Worm (Caenorhabditis elegans): ENCODE data around the gene exos-1.
"Not testable (repeated sequence)": the region's sequence is repeated elsewhere in the genome, so short reads cannot be mapped to it uniquely, and the experiment has no call there.

Gene exos-1

DNA sequence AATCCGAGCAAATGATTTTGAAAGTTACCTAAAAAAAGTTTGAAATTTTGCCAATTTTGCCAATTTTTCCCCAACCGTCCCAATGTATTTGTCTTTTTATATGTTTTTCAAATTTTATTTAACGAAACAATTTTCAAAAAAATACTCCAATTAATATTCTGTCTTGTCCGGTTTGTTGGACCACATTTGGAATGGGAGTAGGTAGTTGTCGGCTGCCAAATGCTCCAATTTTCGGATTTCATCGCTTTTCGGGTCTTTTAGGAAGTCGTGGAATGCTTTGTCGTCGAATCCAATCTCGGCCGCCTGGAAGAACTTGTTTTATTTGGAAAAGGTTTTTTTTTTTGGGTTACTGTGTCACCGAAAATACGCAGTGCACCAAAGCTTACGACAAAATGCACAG is 16.3 kb downstream of the exos-1 start:
- TF ChIP-seq ztf-23 (GFP tag; IDR thresholded peaks at IDR 0.05) (no peak), cog-1 (tag; optimal IDR thresholded peaks at IDR 0.05) (no peak), ref-1 (GFP tag; conservative IDR thresholded peaks at IDR 0.05) (no peak), flt-1 (GFP tag; IDR thresholded peaks at IDR 0.05) (no peak), T22C8.4 (GFP tag; IDR thresholded peaks at IDR 0.05) (no peak), med-1 (GFP tag; optimal IDR thresholded peaks at IDR 0.05; ENCODE audit: insufficient read depth) (no peak), ztf-29 (GFP tag; IDR thresholded peaks at IDR 0.05) (no peak), klf-2 (GFP tag; conservative IDR thresholded peaks at IDR 0.05) (no peak), tab-1 (GFP tag; IDR thresholded peaks at IDR 0.05) (no peak)

DNA sequence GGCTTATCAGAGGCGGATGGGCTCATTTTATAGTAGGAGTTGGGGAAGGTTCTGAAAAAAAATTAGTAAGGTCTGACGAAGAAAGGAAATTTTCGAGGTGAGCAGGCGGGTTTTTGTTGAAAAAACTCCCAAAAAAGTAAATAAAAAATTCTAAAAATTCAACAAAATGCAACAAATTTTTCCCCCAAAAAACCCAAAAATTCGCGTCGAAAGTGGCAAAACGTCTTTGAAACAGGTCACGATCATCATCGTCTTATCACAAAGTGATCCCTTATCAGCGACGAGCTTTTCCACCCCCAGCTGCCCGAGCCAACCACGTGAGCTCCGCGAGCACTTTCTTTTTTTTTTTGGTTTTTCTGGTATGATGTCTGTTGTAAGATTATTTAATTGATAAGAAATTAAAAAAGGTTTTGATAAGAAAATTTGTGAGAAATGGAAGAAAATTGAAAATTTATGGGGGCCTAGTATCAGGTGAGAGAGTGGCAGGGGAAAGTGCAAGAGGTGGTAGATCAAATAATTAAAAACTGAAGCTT is 17.7 kb downstream of the exos-1 start, which contains the start of gene Y48A6B.7:
Y48A6B.7 (minus strand) TSS at position 51 of the 533 bp plus-strand sequence.
- TF ChIP-seq med-1 (GFP tag; optimal IDR thresholded peaks at IDR 0.05; ENCODE audit: insufficient read depth) = no peak
- TF ChIP-seq flt-1 (GFP tag; IDR thresholded peaks at IDR 0.05) = no peak
- no peak for TF ChIP-seq T22C8.4 (GFP tag; IDR thresholded peaks at IDR 0.05)
- TF ChIP-seq ref-1 (GFP tag; conservative IDR thresholded peaks at IDR 0.05) = no peak

DNA sequence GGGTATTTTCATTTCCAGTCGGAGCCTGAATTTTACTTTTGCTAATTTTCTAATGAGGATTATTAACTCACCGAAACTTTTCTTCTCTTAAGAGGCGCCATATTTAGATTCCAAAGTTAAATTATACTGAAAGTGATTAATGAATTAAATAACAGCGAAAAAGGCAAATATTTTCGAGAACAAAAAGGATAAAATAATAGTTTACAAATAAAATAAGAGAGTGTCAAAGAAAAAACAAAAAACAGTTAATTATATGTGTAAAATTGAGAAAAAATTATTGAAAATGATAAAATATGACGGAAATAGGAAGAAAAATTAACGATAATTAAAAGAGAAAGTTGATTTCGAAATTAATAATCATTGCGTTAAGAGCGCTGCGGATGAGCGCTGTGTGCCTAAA is 20.5 kb downstream of the exos-1 start, which contains the start of gene Y48A6B.8:
Y48A6B.8 (minus strand) TSS at position 101 of the 400 bp plus-strand sequence.
- not testable (repeated sequence) for TF ChIP-seq med-1 (GFP tag; optimal IDR thresholded peaks at IDR 0.05; ENCODE audit: insufficient read depth); flt-1 (GFP tag; IDR thresholded peaks at IDR 0.05); ref-1 (GFP tag; conservative IDR thresholded peaks at IDR 0.05)

DNA sequence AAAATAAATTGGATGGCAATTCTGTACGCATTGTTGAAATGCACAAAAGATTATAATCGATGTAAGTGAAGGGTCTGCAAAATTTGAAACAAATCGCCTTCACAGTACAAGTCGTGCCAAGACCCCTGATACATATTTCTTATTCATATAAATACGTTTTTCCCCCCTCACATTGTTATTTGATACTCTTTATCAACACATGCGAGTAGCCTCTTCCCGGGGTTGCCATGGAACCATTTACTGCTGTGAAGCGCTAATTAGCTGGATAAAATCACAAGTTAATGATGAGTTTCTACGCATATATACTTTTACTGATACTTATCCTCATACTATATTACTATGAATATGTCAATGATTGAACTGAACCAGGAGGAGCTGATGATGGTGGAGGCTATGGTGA is 22.5 kb downstream of the exos-1 start, which contains the start of gene Y48A6B.14:
Y48A6B.14 (plus strand) TSS at position 301 of the 400 bp plus-strand sequence.
- TF ChIP-seq ztf-29 (GFP tag; IDR thresholded peaks at IDR 0.05) = no peak
- TF ChIP-seq ref-1 (GFP tag; conservative IDR thresholded peaks at IDR 0.05) = no peak
- TF ChIP-seq cog-1 (tag; optimal IDR thresholded peaks at IDR 0.05) = no peak
- TF ChIP-seq klf-2 (GFP tag; conservative IDR thresholded peaks at IDR 0.05) = no peak
- no peak for TF ChIP-seq tab-1 (GFP tag; IDR thresholded peaks at IDR 0.05)
- TF ChIP-seq flt-1 (GFP tag; IDR thresholded peaks at IDR 0.05) = no peak
- TF ChIP-seq T22C8.4 (GFP tag; IDR thresholded peaks at IDR 0.05) = no peak

DNA sequence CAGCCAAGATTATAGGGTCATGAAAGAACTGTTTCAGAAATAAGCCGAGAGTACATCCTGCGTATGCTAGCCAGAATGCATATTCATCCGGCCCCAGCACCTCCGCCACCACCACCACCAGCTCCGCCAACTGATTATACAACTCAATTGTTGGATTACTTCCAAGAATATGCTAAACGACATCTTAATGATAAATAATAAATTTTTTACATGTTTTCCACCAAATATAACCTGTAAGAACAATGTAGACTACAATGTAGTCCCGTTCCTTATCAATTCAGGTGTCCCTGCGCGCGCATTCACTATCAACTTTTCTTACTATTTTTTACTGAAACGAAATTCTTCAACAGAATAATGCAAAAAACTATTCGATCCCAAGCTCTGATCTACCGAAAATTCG is 24.0 kb downstream of the exos-1 start, which contains the start of gene Y48A6B.9:
Y48A6B.9 (plus strand) TSS at position 301 of the 400 bp plus-strand sequence.
- no peak for TF ChIP-seq tab-1 (GFP tag; IDR thresholded peaks at IDR 0.05)
- no peak for TF ChIP-seq klf-2 (GFP tag; conservative IDR thresholded peaks at IDR 0.05)
- no peak for TF ChIP-seq ref-1 (GFP tag; conservative IDR thresholded peaks at IDR 0.05)
- no peak for TF ChIP-seq ztf-23 (GFP tag; IDR thresholded peaks at IDR 0.05)
- no peak for TF ChIP-seq T22C8.4 (GFP tag; IDR thresholded peaks at IDR 0.05)
- TF ChIP-seq flt-1 (GFP tag; IDR thresholded peaks at IDR 0.05) = no peak
- TF ChIP-seq cog-1 (tag; optimal IDR thresholded peaks at IDR 0.05) = no peak
- TF ChIP-seq med-1 (GFP tag; optimal IDR thresholded peaks at IDR 0.05; ENCODE audit: insufficient read depth) = no peak
- TF ChIP-seq ztf-29 (GFP tag; IDR thresholded peaks at IDR 0.05) = no peak

DNA sequence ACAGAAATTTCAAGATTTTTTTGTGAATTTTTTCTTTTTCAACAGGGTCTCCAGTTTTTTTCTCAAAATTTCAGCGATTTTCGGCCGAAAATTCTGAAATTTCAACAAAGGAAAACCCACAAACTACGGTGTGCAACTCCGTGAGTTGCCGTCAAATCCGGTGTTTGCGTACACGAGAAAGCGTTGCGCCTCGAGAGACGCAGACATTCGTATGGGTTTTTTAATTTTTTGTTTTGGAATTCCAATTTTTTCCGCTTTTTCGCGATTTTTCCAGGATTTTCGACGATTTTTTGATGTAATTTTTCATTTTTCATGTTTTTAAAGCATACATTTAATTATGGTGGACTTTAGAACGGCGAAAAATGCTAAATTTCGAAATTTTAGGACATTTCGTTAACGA is 27.3 kb downstream of the exos-1 start:
- peak; percentile 58; the same call in 1 of the 2 replicates for TF ChIP-seq ztf-23 (GFP tag; IDR thresholded peaks at IDR 0.05)
- no peak for TF ChIP-seq cog-1 (tag; optimal IDR thresholded peaks at IDR 0.05)
- peak; percentile 72 for TF ChIP-seq flt-1 (GFP tag; IDR thresholded peaks at IDR 0.05)

DNA sequence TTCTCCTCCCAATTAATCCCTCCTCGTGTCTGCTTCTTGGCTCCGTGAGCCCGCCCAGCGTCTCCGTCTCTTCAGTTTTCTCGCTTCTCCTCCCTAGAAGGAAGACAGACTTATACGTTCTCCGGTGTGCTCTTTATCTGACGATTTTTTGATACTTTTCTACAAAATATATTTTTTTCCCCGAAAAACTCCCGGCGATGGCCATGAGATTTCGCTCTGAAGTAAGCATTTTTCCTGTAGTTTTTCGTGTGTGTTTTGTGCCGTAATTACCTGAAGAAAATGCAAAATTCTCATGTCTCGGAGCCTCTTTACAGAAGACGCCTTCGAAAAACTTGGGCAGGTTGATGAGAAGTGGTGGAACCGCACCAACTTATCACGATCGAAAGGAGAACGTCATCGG is 27.8 kb downstream of the exos-1 start, which contains the start of gene spat-2:
spat-2 (plus strand) TSS at position 301 of the 400 bp plus-strand sequence.
- TF ChIP-seq cog-1 (tag; optimal IDR thresholded peaks at IDR 0.05) (no peak), ref-1 (GFP tag; conservative IDR thresholded peaks at IDR 0.05) (no peak), med-1 (GFP tag; optimal IDR thresholded peaks at IDR 0.05; ENCODE audit: insufficient read depth) (no peak), tab-1 (GFP tag; IDR thresholded peaks at IDR 0.05) (no peak), ztf-23 (GFP tag; IDR thresholded peaks at IDR 0.05) (no peak), klf-2 (GFP tag; conservative IDR thresholded peaks at IDR 0.05) (no peak)

DNA sequence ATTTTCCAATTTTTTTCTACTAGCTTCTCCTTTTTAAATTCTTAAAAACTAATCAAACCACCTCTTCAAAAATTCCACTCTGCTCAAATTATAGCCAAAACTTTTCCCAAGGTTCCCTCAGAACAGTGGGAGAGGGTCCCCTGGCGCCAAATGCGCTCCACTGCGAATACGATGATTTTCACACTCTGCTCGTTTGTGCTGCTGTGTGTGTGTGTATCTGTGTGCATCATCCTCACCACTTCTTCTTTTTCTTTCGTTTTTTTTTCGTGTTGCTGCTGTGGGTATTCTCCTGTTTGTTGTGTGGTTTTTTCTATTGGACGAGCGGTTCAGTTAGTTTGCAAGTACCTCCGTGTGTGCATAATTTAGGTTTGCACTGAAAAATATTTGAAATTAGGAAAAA is 30.4 kb downstream of the exos-1 start:
- TF ChIP-seq ref-1 (GFP tag; conservative IDR thresholded peaks at IDR 0.05) = no peak
- no peak for TF ChIP-seq klf-2 (GFP tag; conservative IDR thresholded peaks at IDR 0.05)
- TF ChIP-seq med-1 (GFP tag; optimal IDR thresholded peaks at IDR 0.05; ENCODE audit: insufficient read depth) = no peak
- no peak for TF ChIP-seq T22C8.4 (GFP tag; IDR thresholded peaks at IDR 0.05)
- no peak for TF ChIP-seq ztf-23 (GFP tag; IDR thresholded peaks at IDR 0.05)
- no peak for TF ChIP-seq tab-1 (GFP tag; IDR thresholded peaks at IDR 0.05)
- TF ChIP-seq ztf-29 (GFP tag; IDR thresholded peaks at IDR 0.05) = no peak
- no peak for TF ChIP-seq cog-1 (tag; optimal IDR thresholded peaks at IDR 0.05)
- no peak for TF ChIP-seq flt-1 (GFP tag; IDR thresholded peaks at IDR 0.05)

DNA sequence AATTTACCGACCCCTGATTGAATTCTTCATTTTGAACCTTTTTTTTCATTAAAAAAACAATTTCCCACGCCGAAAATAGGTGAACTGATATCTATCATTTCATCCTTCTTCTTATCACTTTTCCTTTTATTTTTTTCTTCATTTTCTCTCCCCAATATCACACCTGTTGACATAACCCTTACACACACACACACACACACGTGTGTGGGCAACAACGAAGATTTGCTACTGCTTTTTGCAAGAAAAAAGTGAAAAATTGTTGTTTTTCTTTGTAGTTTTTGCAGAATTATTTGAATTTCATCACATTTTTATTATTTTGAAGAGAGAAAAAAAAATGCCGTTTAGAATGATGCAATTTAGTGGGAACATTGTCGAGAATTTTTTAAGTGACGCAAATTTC is 31.8 kb downstream of the exos-1 start:
- TF ChIP-seq med-1 (GFP tag; optimal IDR thresholded peaks at IDR 0.05; ENCODE audit: insufficient read depth) (no peak), flt-1 (GFP tag; IDR thresholded peaks at IDR 0.05) (no peak), cog-1 (tag; optimal IDR thresholded peaks at IDR 0.05) (no peak), ztf-23 (GFP tag; IDR thresholded peaks at IDR 0.05) (no peak), ref-1 (GFP tag; conservative IDR thresholded peaks at IDR 0.05) (no peak), klf-2 (GFP tag; conservative IDR thresholded peaks at IDR 0.05) (no peak), T22C8.4 (GFP tag; IDR thresholded peaks at IDR 0.05) (no peak), tab-1 (GFP tag; IDR thresholded peaks at IDR 0.05) (no peak), ztf-29 (GFP tag; IDR thresholded peaks at IDR 0.05) (no peak)

DNA sequence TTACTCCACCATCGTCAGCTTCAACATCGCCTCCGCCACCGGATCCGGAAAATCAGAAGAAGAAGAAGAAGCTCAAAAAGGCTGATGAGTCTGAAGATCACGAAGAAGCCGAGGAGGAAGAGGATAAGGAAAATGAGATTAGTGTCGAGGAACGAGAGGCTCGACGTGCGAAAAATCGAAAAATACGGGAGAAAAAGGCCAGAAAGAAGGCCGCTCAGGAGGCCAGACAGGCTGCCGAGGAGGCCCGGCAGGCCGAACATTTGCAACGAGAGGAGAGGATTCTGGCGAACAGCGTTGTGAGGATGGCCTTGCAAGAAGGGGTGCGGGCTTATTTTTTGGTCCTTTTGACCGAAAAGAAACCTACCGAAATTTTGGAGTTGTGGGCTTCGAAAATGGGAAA is 36.4 kb downstream of the exos-1 start:
- TF ChIP-seq tab-1 (GFP tag; IDR thresholded peaks at IDR 0.05) (no peak), ztf-23 (GFP tag; IDR thresholded peaks at IDR 0.05) (no peak), ref-1 (GFP tag; conservative IDR thresholded peaks at IDR 0.05) (no peak), T22C8.4 (GFP tag; IDR thresholded peaks at IDR 0.05) (no peak), klf-2 (GFP tag; conservative IDR thresholded peaks at IDR 0.05) (no peak), cog-1 (tag; optimal IDR thresholded peaks at IDR 0.05) (no peak), ztf-29 (GFP tag; IDR thresholded peaks at IDR 0.05) (no peak), med-1 (GFP tag; optimal IDR thresholded peaks at IDR 0.05; ENCODE audit: insufficient read depth) (no peak), flt-1 (GFP tag; IDR thresholded peaks at IDR 0.05) (no peak)
